Fruit fly (Drosophila melanogaster) whole organism, embryonic: ENCODE results near the gene mil.
A peak's percentile ranks its signal among the peaks of the same experiment; 100 is the strongest.

ENCODE experiments used
- Atf6 ChIP-seq: fragments of 200-800 bp; sonication (Bioruptor generic); IDR thresholded peaks from 2 replicates; pipeline ENCODE4 v1.3.6; 2022; ENCODE audit warnings: missing biosample characterization, missing genetic modification characterization
- Bdp1 ChIP-seq: fragments of 200-800 bp; sonication (Bioruptor generic); optimal IDR thresholded peaks from 3 replicates; lab custom pipeline; 2016; ENCODE audit warnings: missing biosample characterization, missing genetic modification characterization
- CG10274 ChIP-seq: fragments of 200-800 bp; sonication (Bioruptor generic); optimal IDR thresholded peaks from 3 replicates; lab custom pipeline; 2017; ENCODE audit warnings: missing biosample characterization, mild to moderate bottlenecking, missing genetic modification characterization
- CG10366 ChIP-seq: fragments of 200-800 bp; sonication (Bioruptor generic); IDR thresholded peaks from 2 replicates; pipeline ENCODE4 v1.3.6; 2022; ENCODE audit warnings: missing biosample characterization, missing genetic modification characterization
- CG10654 ChIP-seq: fragments of 200-800 bp; sonication (Bioruptor generic); optimal IDR thresholded peaks from 2 replicates; lab custom pipeline; 2016; ENCODE audit warnings: missing biosample characterization, missing genetic modification characterization
- CG11247 ChIP-seq: fragments of 200-800 bp; sonication (Bioruptor generic); IDR thresholded peaks from 2 replicates; pipeline ENCODE4 v1.3.6; 2022; ENCODE audit warnings: missing biosample characterization, missing genetic modification characterization
- CG11695 ChIP-seq: fragments of 200-800 bp; sonication (Bioruptor generic); IDR thresholded peaks from 3 replicates; pipeline ENCODE4 v1.3.6; 2022; ENCODE audit warnings: missing biosample characterization, missing genetic modification characterization
- CG12769 ChIP-seq: fragments of 200-800 bp; sonication (Bioruptor generic); optimal IDR thresholded peaks from 2 replicates; lab custom pipeline; 2019; ENCODE audit warnings: missing biosample characterization, mild to moderate bottlenecking, missing genetic modification characterization, moderate library complexity
- CG12942 ChIP-seq: fragments of 200-800 bp; sonication (Bioruptor generic); optimal IDR thresholded peaks from 3 replicates; lab custom pipeline; 2016; ENCODE audit warnings: missing biosample characterization, missing genetic modification characterization
- CG1529 ChIP-seq: fragments of 200-800 bp; sonication (Bioruptor generic); optimal IDR thresholded peaks from 3 replicates; lab custom pipeline; 2018; ENCODE audit warnings: missing biosample characterization, missing genetic modification characterization
- CG15514 ChIP-seq: fragments of 200-800 bp; sonication (Bioruptor generic); optimal IDR thresholded peaks from 3 replicates; lab custom pipeline; 2017; ENCODE audit warnings: missing biosample characterization, missing genetic modification characterization, mild to moderate bottlenecking, moderate library complexity, missing genetic modification reagents
- CG17361 ChIP-seq: fragments of 200-800 bp; sonication (Bioruptor generic); IDR thresholded peaks from 3 replicates; pipeline ENCODE4 v1.3.6; 2022; ENCODE audit warnings: missing biosample characterization, missing genetic modification characterization
- CG17912 ChIP-seq: fragments of 200-800 bp; sonication (Bioruptor generic); optimal IDR thresholded peaks from 2 replicates; lab custom pipeline; 2018; ENCODE audit warnings: missing biosample characterization, mild to moderate bottlenecking, missing genetic modification characterization
- CG18262 ChIP-seq: fragments of 200-800 bp; optimal IDR thresholded peaks from 3 replicates; lab custom pipeline; 2019; ENCODE audit warnings: missing biosample characterization, mild to moderate bottlenecking, missing genetic modification characterization, moderate library complexity
- CG2199 ChIP-seq: fragments of 200-800 bp; sonication (Bioruptor generic); IDR thresholded peaks from 3 replicates; pipeline ENCODE4 v1.3.6; 2022; ENCODE audit warnings: missing biosample characterization, missing genetic modification characterization
- CG30403 ChIP-seq: fragments of 200-800 bp; sonication (Bioruptor generic); optimal IDR thresholded peaks from 3 replicates; lab custom pipeline; 2016; ENCODE audit warnings: missing biosample characterization, missing genetic modification characterization
- CG32532 ChIP-seq: fragments of 200-800 bp; sonication (Bioruptor generic); IDR thresholded peaks from 2 replicates; pipeline ENCODE4 v1.3.6; 2022; ENCODE audit warnings: missing biosample characterization, missing genetic modification characterization
- CG34422 ChIP-seq: fragments of 200-800 bp; sonication (Bioruptor generic); IDR thresholded peaks from 3 replicates; pipeline ENCODE4 v1.3.6; 2022; ENCODE audit warnings: missing biosample characterization, missing genetic modification characterization
- CG4404 ChIP-seq: fragments of 200-800 bp; sonication (Bioruptor generic); IDR thresholded peaks from 2 replicates; pipeline ENCODE4 v1.3.6; 2022; ENCODE audit warnings: missing biosample characterization, missing genetic modification characterization
- CG4820 ChIP-seq: fragments of 200-800 bp; sonication (Bioruptor generic); optimal IDR thresholded peaks from 3 replicates; lab custom pipeline; 2016; ENCODE audit warnings: missing biosample characterization, missing genetic modification characterization
- CG6765 ChIP-seq: fragments of 200-800 bp; sonication (Bioruptor generic); optimal IDR thresholded peaks from 3 replicates; lab custom pipeline; 2017; ENCODE audit warnings: missing biosample characterization, mild to moderate bottlenecking, missing genetic modification characterization
- CG7745 ChIP-seq: fragments of 200-800 bp; sonication (Bioruptor generic); optimal IDR thresholded peaks from 2 replicates; lab custom pipeline; 2018; ENCODE audit warnings: missing biosample characterization, mild to moderate bottlenecking, missing genetic modification characterization, moderate library complexity
- CG7786 ChIP-seq: fragments of 200-800 bp; sonication (Bioruptor generic); optimal IDR thresholded peaks from 2 replicates; lab custom pipeline; 2016; ENCODE audit warnings: missing biosample characterization, missing genetic modification characterization
- CG7839 ChIP-seq: fragments of 200-800 bp; sonication (Bioruptor generic); optimal IDR thresholded peaks from 3 replicates; lab custom pipeline; 2018; ENCODE audit warnings: missing biosample characterization, mild to moderate bottlenecking, missing genetic modification characterization, moderate library complexity
- CG9727 ChIP-seq: fragments of 200-800 bp; sonication (Bioruptor generic); optimal IDR thresholded peaks from 3 replicates; lab custom pipeline; 2017; ENCODE audit warnings: missing biosample characterization, mild to moderate bottlenecking, missing genetic modification characterization
- CoRest ChIP-seq: fragments of 200-800 bp; sonication (Bioruptor generic); optimal IDR thresholded peaks from 3 replicates; lab custom pipeline; 2018; ENCODE audit warnings: missing biosample characterization, mild to moderate bottlenecking, missing genetic modification characterization, moderate library complexity
- Dip2 ChIP-seq: fragments of 200-800 bp; sonication (Bioruptor generic); IDR thresholded peaks from 2 replicates; pipeline ENCODE4 v1.3.6; 2022; ENCODE audit warnings: missing biosample characterization, missing genetic modification characterization
- Drgx ChIP-seq: fragments of 200-800 bp; sonication (Bioruptor generic); IDR thresholded peaks from 2 replicates; pipeline ENCODE4 v1.3.6; 2022; ENCODE audit warnings: missing biosample characterization, missing genetic modification characterization
- Meics ChIP-seq: fragments of 200-800 bp; sonication (Bioruptor generic); optimal IDR thresholded peaks from 2 replicates; lab custom pipeline; 2017; ENCODE audit warnings: missing biosample characterization, mild to moderate bottlenecking, missing genetic modification characterization
- Mes4 ChIP-seq: fragments of 200-800 bp; sonication (Bioruptor generic); optimal IDR thresholded peaks from 2 replicates; lab custom pipeline; 2016; ENCODE audit warnings: missing biosample characterization, missing genetic modification characterization
- Nf-YC ChIP-seq: fragments of 200-800 bp; optimal IDR thresholded peaks from 3 replicates; lab custom pipeline; 2019; ENCODE audit warnings: missing biosample characterization, mild to moderate bottlenecking, missing genetic modification characterization, moderate library complexity
- Scr ChIP-seq: fragments of 200-800 bp; sonication (Bioruptor generic); IDR thresholded peaks from 2 replicates; pipeline ENCODE4 v1.3.6; 2022; ENCODE audit warnings: missing biosample characterization, missing genetic modification characterization; ENCODE audit not compliant: partially characterized antibody
- Usf ChIP-seq: fragments of 200-800 bp; sonication (Bioruptor generic); optimal IDR thresholded peaks from 2 replicates; lab custom pipeline; 2017; ENCODE audit warnings: missing genotype, missing biosample characterization, missing genetic modification characterization
- Xbp1 ChIP-seq: fragments of 200-800 bp; sonication (Bioruptor generic); optimal IDR thresholded peaks from 3 replicates; lab custom pipeline; 2016; ENCODE audit warnings: missing biosample characterization, mild to moderate bottlenecking, missing genetic modification characterization
- ac ChIP-seq: fragments of 200-800 bp; sonication (Bioruptor generic); optimal IDR thresholded peaks from 3 replicates; lab custom pipeline; 2017; ENCODE audit warnings: missing biosample characterization, mild to moderate bottlenecking, missing genetic modification characterization
- aop ChIP-seq: fragments of 200-800 bp; sonication (Bioruptor generic); IDR thresholded peaks from 2 replicates; pipeline ENCODE4 v1.3.6; 2022; ENCODE audit warnings: missing biosample characterization, missing genetic modification characterization
- cas ChIP-seq: fragments of 200-800 bp; sonication (Bioruptor generic); IDR thresholded peaks from 2 replicates; pipeline ENCODE4 v1.3.6; 2022; ENCODE audit warnings: missing biosample characterization, missing genetic modification characterization
- dysf ChIP-seq: fragments of 200-800 bp; sonication (Bioruptor generic); IDR thresholded peaks from 3 replicates; pipeline ENCODE4 v1.3.6; 2022; ENCODE audit warnings: missing biosample characterization, missing genetic modification characterization
- exex ChIP-seq: fragments of 200-800 bp; sonication (Bioruptor generic); optimal IDR thresholded peaks from 4 replicates; lab custom pipeline; 2018; ENCODE audit warnings: missing biosample characterization, mild to moderate bottlenecking, missing genetic modification characterization, moderate library complexity
- gsb-n ChIP-seq: fragments of 200-800 bp; sonication (Bioruptor generic); optimal IDR thresholded peaks from 3 replicates; lab custom pipeline; 2018; ENCODE audit warnings: missing biosample characterization, mild to moderate bottlenecking, missing genetic modification characterization
- ind ChIP-seq: fragments of 200-800 bp; sonication (Bioruptor generic); optimal IDR thresholded peaks from 3 replicates; lab custom pipeline; 2016; ENCODE audit warnings: missing biosample characterization, missing genetic modification characterization
- mirr ChIP-seq: fragments of 200-800 bp; sonication (Bioruptor generic); optimal IDR thresholded peaks from 3 replicates; lab custom pipeline; 2018; ENCODE audit warnings: missing biosample characterization, mild to moderate bottlenecking, missing genetic modification characterization
- nom ChIP-seq: fragments of 200-800 bp; sonication (Bioruptor generic); optimal IDR thresholded peaks from 2 replicates; lab custom pipeline; 2017; ENCODE audit warnings: missing biosample characterization, missing genetic modification characterization, mild to moderate bottlenecking, moderate library complexity, missing genetic modification reagents
- pita ChIP-seq: fragments of 200-800 bp; sonication (Bioruptor generic); optimal IDR thresholded peaks from 2 replicates; lab custom pipeline; 2017; ENCODE audit warnings: missing biosample characterization, mild to moderate bottlenecking, missing genetic modification characterization
- pzg ChIP-seq: fragments of 200-800 bp; sonication (Bioruptor generic); optimal IDR thresholded peaks from 3 replicates; lab custom pipeline; 2018; ENCODE audit warnings: missing biosample characterization, mild to moderate bottlenecking, missing genetic modification characterization, moderate library complexity
- scrt ChIP-seq: fragments of 200-800 bp; sonication (Bioruptor generic); optimal IDR thresholded peaks from 2 replicates; lab custom pipeline; 2018; ENCODE audit warnings: missing biosample characterization, mild to moderate bottlenecking, missing genetic modification characterization, moderate library complexity
- sim ChIP-seq: fragments of 200-800 bp; sonication (Bioruptor generic); IDR thresholded peaks from 2 replicates; pipeline ENCODE4 v1.3.6; 2022; ENCODE audit warnings: missing biosample characterization, missing genetic modification characterization
- tx ChIP-seq: fragments of 200-800 bp; sonication (Bioruptor generic); optimal IDR thresholded peaks from 2 replicates; lab custom pipeline; 2016; ENCODE audit warnings: missing biosample characterization, missing genetic modification characterization
- vfl ChIP-seq: fragments of 200-800 bp; sonication (Bioruptor generic); optimal IDR thresholded peaks from 2 replicates; lab custom pipeline; 2016; ENCODE audit warnings: missing biosample characterization, missing genetic modification characterization

mil gene

DNA sequence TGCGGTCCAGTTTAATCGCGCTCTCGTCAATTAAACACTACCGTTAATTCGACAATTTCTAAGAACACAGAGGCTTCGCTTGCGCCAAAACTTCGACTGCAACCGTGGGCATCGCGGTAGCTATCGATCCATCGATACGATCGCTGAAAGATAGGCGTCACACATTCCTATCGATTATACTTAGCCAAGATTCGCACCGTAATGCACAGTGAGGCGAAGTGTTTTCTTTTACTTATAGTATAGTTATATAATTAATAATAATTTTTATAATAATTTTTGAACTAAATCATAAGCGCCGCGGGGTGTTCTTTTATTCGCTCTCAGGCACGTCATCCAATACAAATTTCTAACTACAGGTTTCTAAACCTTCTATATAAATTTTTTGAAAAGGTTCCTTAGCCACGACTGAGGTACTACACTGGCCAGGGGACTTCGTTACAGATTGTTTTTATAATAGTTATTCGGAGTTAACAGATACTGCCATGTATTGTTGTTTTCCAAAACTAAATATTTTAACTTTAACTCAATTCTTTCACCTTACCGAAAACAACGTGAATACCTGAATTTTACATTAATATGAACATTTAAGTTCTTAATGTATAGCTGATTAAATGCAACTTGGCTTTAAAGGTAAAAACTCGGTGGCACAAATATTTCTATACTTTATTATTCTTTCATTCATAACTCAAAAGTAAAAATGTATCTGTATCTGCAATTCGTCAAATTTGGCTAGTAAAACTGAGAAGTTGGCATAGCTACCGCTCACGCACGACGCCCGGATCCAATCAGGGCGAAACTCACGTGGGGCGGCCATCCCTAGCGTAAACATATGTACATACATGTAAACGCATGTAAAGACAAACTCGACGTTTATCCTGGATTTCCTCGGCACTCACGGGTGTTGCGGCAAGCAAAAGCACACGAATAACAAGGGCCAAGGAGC lies 25.8 kb downstream of the mil start, which contains the start of the genes NSD and BOD1 (continued):
- TF ChIP-seq cas (peak; percentile 57; the same call in 1 of the 2 replicates), CG11247 (peak; percentile 76), CG10366 (GFP tag; lab: Robert Waterston, UW) (peak; percentile 68), Scr (GFP tag; lab: Robert Waterston, UW) (peak; percentile 85), mirr (GFP tag; lab: Kevin White, UChicago) (peak; percentile 42), aop (GFP tag; lab: Robert Waterston, UW) (no peak), CG10654 (GFP tag; lab: Kevin White, UChicago) (peak; percentile 48), CG15514 (GFP tag; lab: Kevin White, UChicago) (peak; percentile 64), exex (tag; lab: Kevin White, UChicago) (no peak), CG10274 (no peak), CG4404 (GFP tag; lab: Robert Waterston, UW) (peak; percentile 59), sim (GFP tag; lab: Robert Waterston, UW) (no peak), Meics (GFP tag; lab: Kevin White, UChicago) (peak; percentile 53), CG11695 (GFP tag; lab: Robert Waterston, UW) (no peak), Xbp1 (peak; percentile 73), CG9727 (GFP tag; lab: Kevin White, UChicago) (peak; percentile 55), dysf (GFP tag; lab: Robert Waterston, UW) (peak; percentile 71), CG4820 (GFP tag; lab: Kevin White, UChicago) (peak; percentile 46), CoRest (peak; percentile 61), CG1529 (GFP tag; lab: Kevin White, UChicago) (no peak), Atf6 (GFP tag; lab: Robert Waterston, UW) (no peak), CG17361 (peak; percentile 87; the same call in 2 of the 3 replicates), Mes4 (GFP tag; lab: Kevin White, UChicago) (no peak), Drgx (GFP tag; lab: Robert Waterston, UW) (peak; percentile 34; the same call in 1 of the 2 replicates), CG32532 (GFP tag; lab: Robert Waterston, UW) (peak; percentile 84), pita (GFP tag; lab: Kevin White, UChicago) (peak; percentile 43), CG2199 (GFP tag; lab: Robert Waterston, UW) (no peak), Nf-YC (tag; lab: Kevin White, UChicago) (peak; percentile 2), ind (GFP tag; lab: Kevin White, UChicago) (peak; percentile 52), Bdp1 (GFP tag; lab: Kevin White, UChicago) (no peak), nom (GFP tag; lab: Kevin White, UChicago) (no peak), CG18262 (tag; lab: Kevin White, UChicago) (peak; percentile 62), scrt (GFP tag; lab: Kevin White, UChicago) (no peak), CG7745 (tag; lab: Kevin White, UChicago) (no peak), vfl (GFP tag; lab: Kevin White, UChicago) (no peak), CG12769 (no peak), CG30403 (GFP tag; lab: Kevin White, UChicago) (peak; percentile 61), CG7786 (GFP tag; lab: Kevin White, UChicago) (no peak), ac (GFP tag; lab: Kevin White, UChicago) (no peak), CG17912 (GFP tag; lab: Kevin White, UChicago) (no peak), CG6765 (GFP tag; lab: Kevin White, UChicago) (no peak), gsb-n (tag; lab: Kevin White, UChicago) (no peak), Usf (peak; percentile 41), pzg (GFP tag; lab: Kevin White, UChicago) (peak; percentile 77), tx (GFP tag; lab: Kevin White, UChicago) (no peak), CG7839 (tag; lab: Kevin White, UChicago) (peak; percentile 59), Dip2 (GFP tag; lab: Robert Waterston, UW) (no peak), CG12942 (GFP tag; lab: Kevin White, UChicago) (peak; percentile 15), CG34422 (GFP tag; lab: Robert Waterston, UW) (peak; percentile 77)
